Worm (Caenorhabditis elegans) whole organism, late embryonic: Measurements from ENCODE around the gene alg-1.

Experiments used
- C08G9.2 ChIP-seq: sonication (generic microtip); optimal IDR thresholded peaks from 2 replicates; lab custom pipeline; 2016; ENCODE audit warnings: mild to moderate bottlenecking, missing genetic modification characterization, moderate library complexity, missing compliant biosample characterization
- K09A11.1 ChIP-seq: sonication (generic microtip); optimal IDR thresholded peaks from 2 replicates; lab custom pipeline; 2017; ENCODE audit warnings: antibody characterized with exemption, mild to moderate bottlenecking, missing genetic modification characterization, missing compliant biosample characterization; ENCODE audit not compliant: insufficient read depth
- ahr-1 ChIP-seq: sonication (generic microtip); optimal IDR thresholded peaks from 2 replicates; lab custom pipeline; 2016; ENCODE audit warnings: missing genetic modification characterization, missing compliant biosample characterization
- ama-1 ChIP-seq: fragments of 150-350 bp; optimal IDR thresholded peaks from 2 replicates; lab custom pipeline; 2014
- ceh-14 ChIP-seq: sonication (generic microtip); optimal IDR thresholded peaks from 2 replicates; lab custom pipeline; 2016; ENCODE audit warnings: missing genotype, missing genetic modification characterization, missing compliant biosample characterization
- ceh-18 ChIP-seq: sonication (generic microtip); optimal IDR thresholded peaks from 2 replicates; lab custom pipeline; 2016; ENCODE audit warnings: missing genetic modification characterization, missing compliant biosample characterization
- ceh-19 ChIP-seq: fragments of 200-800 bp; sonication (Bioruptor generic); optimal IDR thresholded peaks from 2 replicates; lab custom pipeline; 2018; ENCODE audit warnings: mild to moderate bottlenecking, missing genetic modification characterization, missing compliant biosample characterization
- ceh-22 ChIP-seq: sonication (generic microtip); optimal IDR thresholded peaks from 2 replicates; lab custom pipeline; 2017; ENCODE audit warnings: missing biosample characterization, missing genetic modification characterization
- ceh-30 ChIP-seq: fragments of 150-350 bp; optimal IDR thresholded peaks from 2 replicates; lab custom pipeline; 2014; ENCODE audit warnings: missing biosample characterization, missing genetic modification characterization
- ceh-31 ChIP-seq: sonication (generic microtip); optimal IDR thresholded peaks from 2 replicates; lab custom pipeline; 2016; ENCODE audit warnings: missing genetic modification characterization, missing compliant biosample characterization
- ceh-34 ChIP-seq: sonication (generic microtip); optimal IDR thresholded peaks from 2 replicates; lab custom pipeline; 2016; ENCODE audit warnings: mild to moderate bottlenecking, missing genetic modification characterization, missing compliant biosample characterization
- ceh-48 ChIP-seq: sonication (generic microtip); optimal IDR thresholded peaks from 2 replicates; lab custom pipeline; 2016; ENCODE audit warnings: missing genetic modification characterization, inconsistent platforms, missing compliant biosample characterization
- ceh-6 ChIP-seq: fragments of 200-800 bp; sonication (Bioruptor generic); optimal IDR thresholded peaks from 2 replicates; lab custom pipeline; 2018; ENCODE audit warnings: mild to moderate bottlenecking, missing genetic modification characterization, missing compliant biosample characterization
- ceh-9 ChIP-seq: sonication (generic microtip); optimal IDR thresholded peaks from 2 replicates; lab custom pipeline; 2016; ENCODE audit warnings: mild to moderate bottlenecking, missing genetic modification characterization, inconsistent platforms, missing compliant biosample characterization
- che-1 ChIP-seq: sonication (generic microtip); optimal IDR thresholded peaks from 2 replicates; lab custom pipeline; 2016; ENCODE audit warnings: mild to moderate bottlenecking, missing genetic modification characterization, missing compliant biosample characterization
- elt-4 ChIP-seq: sonication (generic microtip); optimal IDR thresholded peaks from 2 replicates; lab custom pipeline; 2016; ENCODE audit warnings: missing genetic modification characterization, missing compliant biosample characterization
- fax-1 ChIP-seq: sonication (generic microtip); optimal IDR thresholded peaks from 2 replicates; lab custom pipeline; 2016; ENCODE audit warnings: missing genotype, missing genetic modification characterization, missing compliant biosample characterization
- fkh-6 ChIP-seq: sonication (generic microtip); optimal IDR thresholded peaks from 2 replicates; lab custom pipeline; 2016; ENCODE audit warnings: missing genetic modification characterization, missing compliant biosample characterization
- gmeb-2 ChIP-seq: sonication (generic microtip); optimal IDR thresholded peaks from 2 replicates; lab custom pipeline; 2016; ENCODE audit warnings: missing genetic modification characterization, inconsistent platforms, missing compliant biosample characterization
- hlh-13 ChIP-seq: fragments of 200-800 bp; sonication (Bioruptor generic); optimal IDR thresholded peaks from 2 replicates; lab custom pipeline; 2018; ENCODE audit warnings: mild to moderate bottlenecking, missing genetic modification characterization, missing compliant biosample characterization
- hlh-15 ChIP-seq: sonication (generic microtip); optimal IDR thresholded peaks from 2 replicates; lab custom pipeline; 2016; ENCODE audit warnings: missing genetic modification characterization, missing compliant biosample characterization
- hlh-30 ChIP-seq: sonication (generic microtip); optimal IDR thresholded peaks from 2 replicates; lab custom pipeline; 2017; ENCODE audit warnings: antibody characterized with exemption, missing genetic modification characterization, missing compliant biosample characterization; ENCODE audit not compliant: insufficient read depth
- hlh-6 ChIP-seq: sonication (generic microtip); optimal IDR thresholded peaks from 2 replicates; lab custom pipeline; 2016; ENCODE audit warnings: missing genotype, missing genetic modification characterization, missing compliant biosample characterization
- hlh-8 ChIP-seq: sonication (generic microtip); optimal IDR thresholded peaks from 2 replicates; lab custom pipeline; 2016; ENCODE audit warnings: missing genotype, missing genetic modification characterization, missing compliant biosample characterization
- lim-6 ChIP-seq: sonication (generic microtip); optimal IDR thresholded peaks from 2 replicates; lab custom pipeline; 2016; ENCODE audit warnings: missing genetic modification characterization, missing compliant biosample characterization
- madf-2 ChIP-seq: sonication (generic microtip); optimal IDR thresholded peaks from 2 replicates; lab custom pipeline; 2017; ENCODE audit warnings: missing genetic modification characterization, missing compliant biosample characterization
- mec-3 ChIP-seq: sonication (generic microtip); optimal IDR thresholded peaks from 2 replicates; lab custom pipeline; 2016; ENCODE audit warnings: borderline replicate concordance, missing genetic modification characterization, missing compliant biosample characterization
- nfya-1 ChIP-seq: sonication (generic microtip); optimal IDR thresholded peaks from 2 replicates; lab custom pipeline; 2017; ENCODE audit warnings: missing genetic modification characterization, mild to moderate bottlenecking, missing compliant biosample characterization, antibody characterized with exemption, moderate library complexity
- nhr-11 ChIP-seq: fragments of 150-350 bp; optimal IDR thresholded peaks from 2 replicates; lab custom pipeline; 2014; ENCODE audit warnings: missing biosample characterization, missing genetic modification characterization
- nhr-232 ChIP-seq: sonication (generic microtip); optimal IDR thresholded peaks from 2 replicates; lab custom pipeline; 2016; ENCODE audit warnings: missing genetic modification characterization, missing compliant biosample characterization
- npax-4 ChIP-seq: sonication (generic microtip); optimal IDR thresholded peaks from 2 replicates; lab custom pipeline; 2016; ENCODE audit warnings: missing genetic modification characterization, missing compliant biosample characterization
- odd-2 ChIP-seq: sonication (generic microtip); optimal IDR thresholded peaks from 2 replicates; lab custom pipeline; 2017; ENCODE audit warnings: antibody characterized with exemption, mild to moderate bottlenecking, missing genetic modification characterization, missing compliant biosample characterization
- pag-3 ChIP-seq: sonication (generic microtip); optimal IDR thresholded peaks from 2 replicates; lab custom pipeline; 2016; ENCODE audit warnings: missing compliant biosample characterization, missing genetic modification characterization, borderline replicate concordance
- pha-4 ChIP-seq: fragments of 150-350 bp; optimal IDR thresholded peaks from 2 replicates; lab custom pipeline; 2018; ENCODE audit warnings: missing biosample characterization, missing genetic modification reagents, missing genetic modification characterization
- pqm-1 ChIP-seq: sonication (generic microtip); optimal IDR thresholded peaks from 2 replicates; lab custom pipeline; 2016; ENCODE audit warnings: missing genetic modification characterization, missing compliant biosample characterization
- pros-1 ChIP-seq: fragments of 150-350 bp; optimal IDR thresholded peaks from 2 replicates; lab custom pipeline; 2014; ENCODE audit warnings: missing biosample characterization, missing genetic modification reagents, missing genetic modification characterization
- ref-2 ChIP-seq: sonication (generic microtip); optimal IDR thresholded peaks from 2 replicates; lab custom pipeline; 2016; ENCODE audit warnings: missing genetic modification characterization, missing compliant biosample characterization
- sdc-2 ChIP-seq: sonication (generic microtip); optimal IDR thresholded peaks from 2 replicates; lab custom pipeline; 2016; ENCODE audit warnings: missing genotype, missing genetic modification characterization, missing compliant biosample characterization
- sox-2 ChIP-seq: fragments of 200-800 bp; sonication (Bioruptor generic); IDR thresholded peaks from 2 replicates; pipeline ENCODE4 v1.3.6; 2022; ENCODE audit warnings: missing genetic modification reagents, missing genetic modification characterization, missing compliant biosample characterization
- sox-4 ChIP-seq: sonication (generic microtip); optimal IDR thresholded peaks from 2 replicates; lab custom pipeline; 2017; ENCODE audit warnings: mild to moderate bottlenecking, missing genetic modification characterization, inconsistent platforms, missing compliant biosample characterization
- tbx-2 ChIP-seq: sonication (generic microtip); optimal IDR thresholded peaks from 2 replicates; lab custom pipeline; 2016; ENCODE audit warnings: missing genetic modification characterization, missing compliant biosample characterization
- tbx-7 ChIP-seq: sonication (generic microtip); optimal IDR thresholded peaks from 2 replicates; lab custom pipeline; 2016; ENCODE audit warnings: missing genotype, missing genetic modification characterization, missing compliant biosample characterization
- unc-42 ChIP-seq: sonication (generic microtip); optimal IDR thresholded peaks from 2 replicates; lab custom pipeline; 2016; ENCODE audit warnings: missing genotype, missing genetic modification characterization, missing compliant biosample characterization
- unc-55 ChIP-seq: sonication (generic microtip); optimal IDR thresholded peaks from 2 replicates; lab custom pipeline; 2017; ENCODE audit warnings: missing biosample characterization, missing genetic modification reagents, missing genetic modification characterization
- unc-86 ChIP-seq: sonication (generic microtip); optimal IDR thresholded peaks from 2 replicates; lab custom pipeline; 2016; ENCODE audit warnings: missing genetic modification characterization, missing compliant biosample characterization
- zip-5 ChIP-seq: sonication (generic microtip); optimal IDR thresholded peaks from 2 replicates; lab custom pipeline; 2016; ENCODE audit warnings: missing genetic modification characterization, missing compliant biosample characterization
- ztf-16 ChIP-seq: sonication (generic microtip); optimal IDR thresholded peaks from 2 replicates; lab custom pipeline; 2017; ENCODE audit warnings: missing genetic modification characterization, missing compliant biosample characterization

The alg-1 gene

DNA sequence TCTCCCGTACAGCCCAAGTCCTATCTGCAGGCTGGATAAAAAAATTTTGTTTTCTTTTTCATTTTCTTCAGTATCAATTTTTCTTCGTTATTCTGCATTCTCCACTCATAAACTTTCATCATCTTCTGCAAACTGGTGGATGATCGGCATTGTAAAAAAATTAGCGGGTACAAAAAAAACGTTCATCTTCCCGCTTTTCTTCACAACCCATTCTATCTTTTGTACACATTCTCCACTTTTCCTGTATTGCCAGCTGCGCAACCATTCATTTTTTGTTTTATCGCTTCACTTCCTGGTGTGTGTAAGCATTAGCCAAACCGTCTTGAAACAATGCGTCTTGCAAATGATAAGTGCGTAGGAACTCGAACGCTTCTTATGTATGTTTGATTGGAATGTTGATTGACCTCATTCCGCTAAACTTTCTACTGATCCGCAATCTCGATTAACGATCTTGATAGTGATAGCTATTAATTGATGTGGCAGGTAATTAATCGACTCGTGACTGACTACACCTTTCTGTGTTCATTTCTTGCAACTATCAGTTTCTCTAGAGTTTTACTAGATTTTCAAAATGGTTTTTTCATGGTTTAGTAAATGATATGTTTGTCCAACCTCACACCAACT is 25.6 kb downstream of the alg-1 start:
- TF ChIP-seq odd-2 (tag; lab: Kevin White, UChicago) = no peak
- TF ChIP-seq unc-55 (GFP tag; lab: Kevin White, UChicago) = peak; percentile 66
- TF ChIP-seq, all 69 proteins: peak for 1

DNA sequence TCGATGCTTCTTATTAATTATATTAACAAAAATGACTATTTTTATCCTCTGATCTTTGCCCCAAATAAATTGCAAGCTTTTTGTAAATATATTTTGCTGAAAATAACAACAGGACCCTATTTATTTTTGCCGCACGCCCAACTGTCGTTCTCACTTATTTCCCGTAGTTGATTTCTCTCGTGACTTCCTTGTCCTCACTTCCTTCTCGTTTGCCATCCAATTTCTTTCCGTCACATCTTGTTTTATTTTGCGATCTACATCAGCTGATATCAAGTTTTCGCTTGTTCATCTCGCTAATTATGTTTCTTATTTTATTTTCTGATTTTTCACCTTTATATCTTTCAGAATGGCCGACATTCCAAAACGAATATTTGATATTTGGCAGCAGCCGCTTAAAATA is 26.4 kb downstream of the alg-1 start, which contains the start of gene F48F7.5:
F48F7.5 (plus strand) TSS at position 340 of the 400 bp plus-strand sequence.
- TF ChIP-seq C08G9.2 (tag; lab: Kevin White, UChicago) (no peak), hlh-30 (tag; lab: Kevin White, UChicago) (peak; percentile 20), hlh-6 (no peak), hlh-13 (no peak), nhr-232 (no peak), ceh-6 (GFP tag; lab: Kevin White, UChicago) (no peak), pha-4 (no peak)

DNA sequence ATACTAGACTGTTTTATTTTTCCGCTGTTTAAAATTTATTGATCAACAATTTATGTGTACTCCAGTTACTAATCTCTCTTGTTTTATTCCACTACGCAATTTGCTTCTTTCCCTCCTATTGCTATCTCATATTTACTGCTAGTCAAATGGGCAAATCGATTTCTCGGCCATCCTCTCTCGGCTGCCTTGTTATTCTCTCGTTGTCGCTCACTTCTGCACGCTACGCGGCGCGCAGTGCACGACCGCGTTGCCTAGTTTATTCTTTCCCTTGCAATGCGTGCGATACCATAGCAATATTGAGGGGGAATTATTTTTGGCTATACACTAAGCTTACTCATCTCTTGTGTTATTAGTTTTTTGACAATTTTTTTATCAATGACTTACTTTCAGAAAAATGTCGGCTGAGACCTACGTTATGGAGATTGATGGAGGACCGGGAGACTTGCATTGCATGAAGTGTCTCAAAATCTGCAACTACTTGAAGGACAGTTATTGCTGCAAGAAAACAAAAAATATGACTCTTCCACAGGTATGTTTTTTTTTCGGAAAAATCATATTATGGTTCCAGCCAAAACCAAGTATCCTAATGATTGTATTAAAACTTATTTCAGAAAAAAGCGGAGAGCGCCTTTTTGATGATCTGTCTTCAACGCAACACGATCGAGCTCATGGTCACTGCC is 28.7 kb downstream of the alg-1 start, which contains the start of gene F48F7.6:
F48F7.6 (plus strand) TSS at position 391 of the 680 bp plus-strand sequence.
- TF ChIP-seq nfya-1 = peak; percentile 42
- no peak for TF ChIP-seq unc-86 (tag; lab: Kevin White, UChicago)
- TF ChIP-seq ceh-18 (tag; lab: Kevin White, UChicago) = peak; percentile 37
- TF ChIP-seq nhr-232 = no peak
- peak; percentile 89 for TF ChIP-seq ceh-48 (tag; lab: Kevin White, UChicago)
- no peak for TF ChIP-seq ceh-6 (GFP tag; lab: Kevin White, UChicago)
- TF ChIP-seq zip-5 (tag; lab: Kevin White, UChicago) = no peak
- no peak for TF ChIP-seq lim-6 (tag; lab: Kevin White, UChicago)
- TF ChIP-seq ceh-19 = no peak
- TF ChIP-seq nhr-11 (tag; lab: Kevin White, UChicago) = no peak
- no peak for TF ChIP-seq hlh-30 (tag; lab: Kevin White, UChicago)
- TF ChIP-seq npax-4 (tag; lab: Kevin White, UChicago) = no peak
- no peak for TF ChIP-seq K09A11.1 (tag; lab: Kevin White, UChicago)
- no peak for TF ChIP-seq hlh-8
- TF ChIP-seq che-1 (tag; lab: Kevin White, UChicago) = no peak
- TF ChIP-seq pros-1 = no peak
- no peak for TF ChIP-seq fkh-6 (tag; lab: Kevin White, UChicago)
- peak; percentile 59 for TF ChIP-seq unc-42 (tag; lab: Kevin White, UChicago)
- no peak for TF ChIP-seq elt-4 (tag; lab: Kevin White, UChicago)
- no peak for TF ChIP-seq fax-1 (tag; lab: Kevin White, UChicago)
- no peak for TF ChIP-seq odd-2 (tag; lab: Kevin White, UChicago)
- no peak for TF ChIP-seq madf-2
- TF ChIP-seq hlh-6 = no peak
- TF ChIP-seq tbx-2 = peak; percentile 54
- TF ChIP-seq pqm-1 (tag; lab: Kevin White, UChicago) = no peak
- TF ChIP-seq gmeb-2 (tag; lab: Kevin White, UChicago) = no peak
- no peak for TF ChIP-seq sox-2 (GFP tag; lab: Robert Waterston, UW)
- peak; percentile 52 for TF ChIP-seq ref-2 (tag; lab: Kevin White, UChicago)
- no peak for TF ChIP-seq ceh-9 (tag; lab: Kevin White, UChicago)
- TF ChIP-seq sox-4 (tag; lab: Kevin White, UChicago) = peak; percentile 20
- no peak for TF ChIP-seq hlh-13
- TF ChIP-seq ceh-34 (tag; lab: Kevin White, UChicago) = peak; percentile 15
- TF ChIP-seq ceh-31 (tag; lab: Kevin White, UChicago) = peak; percentile 33
- no peak for TF ChIP-seq ceh-22 (tag; lab: Kevin White, UChicago)
- TF ChIP-seq hlh-15 (tag; lab: Kevin White, UChicago) = no peak
- no peak for TF ChIP-seq mec-3 (tag; lab: Kevin White, UChicago)
- no peak for TF ChIP-seq pag-3 (tag; lab: Kevin White, UChicago)
- TF ChIP-seq ama-1 = no peak
- TF ChIP-seq ceh-14 (tag; lab: Kevin White, UChicago) = peak; percentile 20
- TF ChIP-seq ahr-1 (tag; lab: Kevin White, UChicago) = no peak
- TF ChIP-seq tbx-7 (tag; lab: Kevin White, UChicago) = no peak
- no peak for TF ChIP-seq ceh-30 (tag; lab: Kevin White, UChicago)
- no peak for TF ChIP-seq ztf-16
- TF ChIP-seq sdc-2 (tag; lab: Kevin White, UChicago) = peak; percentile 14
